Comparison of ENCODE assay signal across 1 fruit fly cellular context in the genomic region with DNA sequence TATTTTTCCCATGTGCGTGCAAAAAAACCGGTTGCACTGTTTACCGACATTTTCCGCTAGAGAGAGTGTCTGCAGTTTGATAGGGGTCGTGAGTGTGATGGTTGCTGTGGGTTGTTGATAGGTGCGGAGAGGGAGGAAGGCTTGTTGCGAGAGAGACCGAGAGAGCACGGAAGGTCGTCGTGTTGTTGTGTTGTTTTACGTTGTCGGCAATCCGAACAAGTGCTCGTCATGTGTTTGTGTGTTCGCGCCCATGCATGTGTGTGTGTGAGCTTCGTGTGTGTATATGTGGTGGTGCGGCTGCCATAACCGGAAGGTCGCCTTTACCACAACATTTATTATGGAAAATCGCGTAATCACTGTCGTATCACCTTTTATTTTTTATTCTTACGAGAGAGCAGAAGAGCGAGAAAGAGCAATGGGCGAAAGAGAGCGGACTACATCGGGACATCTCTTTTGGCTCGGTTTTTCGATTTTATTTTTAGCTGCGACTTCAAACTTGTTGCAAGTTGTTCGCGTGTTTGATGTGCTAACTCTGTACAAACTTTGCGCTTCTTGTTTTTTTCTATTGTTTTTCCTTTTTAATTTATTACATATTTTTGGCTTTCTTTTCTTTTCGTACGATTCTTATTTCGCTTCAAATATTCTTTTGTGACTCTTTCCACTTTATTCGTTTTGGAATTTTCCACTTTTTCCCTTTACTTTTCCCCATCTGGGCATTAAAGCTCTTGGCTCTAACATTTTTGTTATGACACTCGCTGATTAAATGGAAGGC.
TF ChIP-seq lines count a peak whose summit lies in the region.

No protein-coding gene starts in this region.

TF ChIP-seq in whole organism, embryonic, 481 proteins besides CTCF, POLR2A, EP300 and RAD21 (continued from another document):
- no peak for TF ChIP-seq ro (GFP tag; IDR thresholded peaks at IDR 0.05; lab: Robert Waterston, UW)
- peak; percentile 50 for TF ChIP-seq HmgZ (tag; optimal IDR thresholded peaks at IDR 0.05; lab: Kevin White, UChicago)
- TF ChIP-seq Scr (GFP tag; IDR thresholded peaks at IDR 0.05; lab: Robert Waterston, UW; ENCODE audit: partially characterized antibody): peak; percentile 18; the same call in 1 of the 2 replicates
- TF ChIP-seq Bgb (GFP tag; IDR thresholded peaks at IDR 0.05; lab: Robert Waterston, UW; ENCODE audit: partially characterized antibody): peak; percentile 25; the same call in 1 of the 2 replicates
- no peak for TF ChIP-seq Abd-B (GFP tag; optimal IDR thresholded peaks at IDR 0.05; lab: Kevin White, UChicago)
- TF ChIP-seq CG9215 (GFP tag; IDR thresholded peaks at IDR 0.05; lab: Robert Waterston, UW): no peak
- no peak for TF ChIP-seq ssp (GFP tag; IDR thresholded peaks at IDR 0.05; lab: Robert Waterston, UW)
- TF ChIP-seq chm (GFP tag; IDR thresholded peaks at IDR 0.05; lab: Robert Waterston, UW): peak; percentile 18; the same call in 1 of the 2 replicates
- 0 out of 3 replicates have a peak, but pooled peaks have one; percentile 27 for TF ChIP-seq CG6175 (GFP tag; IDR thresholded peaks at IDR 0.05; lab: Robert Waterston, UW)
- no peak; the same call in 1 of the 2 replicates for TF ChIP-seq amos (GFP tag; IDR thresholded peaks at IDR 0.05; lab: Robert Waterston, UW; ENCODE audit: partially characterized antibody)
- TF ChIP-seq yki (optimal IDR thresholded peaks at IDR 0.05; lab: Kevin White, UChicago): peak; percentile 58
- TF ChIP-seq hbn (GFP tag; IDR thresholded peaks at IDR 0.05; lab: Robert Waterston, UW; ENCODE audit: partially characterized antibody): no peak
- TF ChIP-seq rib (GFP tag; IDR thresholded peaks at IDR 0.05; lab: Robert Waterston, UW): peak; percentile 93
- TF ChIP-seq CG11247 (GFP tag; IDR thresholded peaks at IDR 0.05; lab: Robert Waterston, UW): no peak
- TF ChIP-seq sqz (GFP tag; optimal IDR thresholded peaks at IDR 0.05; lab: Kevin White, UChicago): no peak
- peak; percentile 21 for TF ChIP-seq CG12071 (GFP tag; optimal IDR thresholded peaks at IDR 0.05; lab: Kevin White, UChicago)
- TF ChIP-seq CG10321 (GFP tag; IDR thresholded peaks at IDR 0.05; lab: Robert Waterston, UW): no peak
- TF ChIP-seq psq (GFP tag; optimal IDR thresholded peaks at IDR 0.05; lab: Kevin White, UChicago): no peak
- peak; percentile 90 for TF ChIP-seq CG12769 (tag; optimal IDR thresholded peaks at IDR 0.05; lab: Kevin White, UChicago)
- TF ChIP-seq CG13775 (GFP tag; optimal IDR thresholded peaks at IDR 0.05; lab: Kevin White, UChicago): no peak
- TF ChIP-seq mam (GFP tag; optimal IDR thresholded peaks at IDR 0.05; lab: Kevin White, UChicago): no peak
- TF ChIP-seq zf30C (GFP tag; optimal IDR thresholded peaks at IDR 0.05; lab: Kevin White, UChicago): no peak
- TF ChIP-seq Mrtf (GFP tag; IDR thresholded peaks at IDR 0.05; lab: Robert Waterston, UW): no peak
- peak; percentile 82 for TF ChIP-seq CG4360 (GFP tag; IDR thresholded peaks at IDR 0.05; lab: Robert Waterston, UW)
- peak; percentile 81 for TF ChIP-seq Adf1 (GFP tag; IDR thresholded peaks at IDR 0.05; lab: Robert Waterston, UW)
- no peak for TF ChIP-seq gem (tag; optimal IDR thresholded peaks at IDR 0.05; lab: Kevin White, UChicago)
- TF ChIP-seq CG31224 (GFP tag; IDR thresholded peaks at IDR 0.05; lab: Robert Waterston, UW): peak; percentile 8; the same call in 1 of the 2 replicates
- TF ChIP-seq Side (GFP tag; optimal IDR thresholded peaks at IDR 0.05; lab: Kevin White, UChicago): peak; percentile 49
- TF ChIP-seq fd96Cb (tag; optimal IDR thresholded peaks at IDR 0.05; lab: Kevin White, UChicago): no peak
- peak; percentile 47 for TF ChIP-seq CG12744 (GFP tag; optimal IDR thresholded peaks at IDR 0.05; lab: Kevin White, UChicago)
- TF ChIP-seq ind (GFP tag; optimal IDR thresholded peaks at IDR 0.05; lab: Kevin White, UChicago): no peak
- TF ChIP-seq mirr (GFP tag; optimal IDR thresholded peaks at IDR 0.05; lab: Kevin White, UChicago): peak; percentile 100
- TF ChIP-seq pan (optimal IDR thresholded peaks at IDR 0.05; lab: Kevin White, UChicago): no peak
- TF ChIP-seq pan (GFP tag; optimal IDR thresholded peaks at IDR 0.05 in 1 of 2, IDR thresholded peaks at IDR 0.05 in 1 of 2): no peak
- TF ChIP-seq ci (GFP tag; IDR thresholded peaks at IDR 0.05; lab: Robert Waterston, UW): peak; percentile 40; the same call in 1 of the 3 replicates
- TF ChIP-seq CG13624 (GFP tag; optimal IDR thresholded peaks at IDR 0.05; lab: Kevin White, UChicago): no peak
- peak; percentile 50 for TF ChIP-seq gro (GFP tag; optimal IDR thresholded peaks at IDR 0.05; lab: Kevin White, UChicago)
- no peak for TF ChIP-seq wdn (GFP tag; IDR thresholded peaks at IDR 0.05; lab: Robert Waterston, UW)
- TF ChIP-seq CG2199 (GFP tag; IDR thresholded peaks at IDR 0.05; lab: Robert Waterston, UW): no peak
- TF ChIP-seq CG32767 (GFP tag; IDR thresholded peaks at IDR 0.05; lab: Robert Waterston, UW): no peak
- no peak for TF ChIP-seq lilli (GFP tag; optimal IDR thresholded peaks at IDR 0.05; lab: Kevin White, UChicago)
- no peak for TF ChIP-seq CG11085 (GFP tag; IDR thresholded peaks at IDR 0.05; lab: Robert Waterston, UW)
- TF ChIP-seq CG13287 (GFP tag; IDR thresholded peaks at IDR 0.05; lab: Robert Waterston, UW; ENCODE audit: partially characterized antibody): no peak
- TF ChIP-seq CG9609 (GFP tag; optimal IDR thresholded peaks at IDR 0.05; lab: Kevin White, UChicago): no peak
- no peak for TF ChIP-seq CG4404 (GFP tag; IDR thresholded peaks at IDR 0.05; lab: Robert Waterston, UW)
- no peak for TF ChIP-seq Mad (GFP tag; optimal IDR thresholded peaks at IDR 0.05; lab: Kevin White, UChicago)
- TF ChIP-seq CG17612 (GFP tag; IDR thresholded peaks at IDR 0.05; lab: Robert Waterston, UW): no peak
- no peak for TF ChIP-seq zen (tag; optimal IDR thresholded peaks at IDR 0.05; lab: Kevin White, UChicago)
- TF ChIP-seq HmgD (GFP tag; optimal IDR thresholded peaks at IDR 0.05; lab: Kevin White, UChicago): peak; percentile 59
- peak; percentile 9 for TF ChIP-seq CG1832 (GFP tag; optimal IDR thresholded peaks at IDR 0.05; lab: Kevin White, UChicago)
- no peak for TF ChIP-seq CG17186 (GFP tag; optimal IDR thresholded peaks at IDR 0.05; lab: Kevin White, UChicago)
- peak; percentile 73 for TF ChIP-seq CG4282 (GFP tag; optimal IDR thresholded peaks at IDR 0.05; lab: Kevin White, UChicago)
- no peak for TF ChIP-seq danr (GFP tag; IDR thresholded peaks at IDR 0.05; lab: Robert Waterston, UW)
- no peak for TF ChIP-seq her (GFP tag; optimal IDR thresholded peaks at IDR 0.05; lab: Kevin White, UChicago)
- no peak for TF ChIP-seq Atf3 (GFP tag; optimal IDR thresholded peaks at IDR 0.05; lab: Kevin White, UChicago)
- peak; percentile 81 for TF ChIP-seq aop (GFP tag; IDR thresholded peaks at IDR 0.05; lab: Robert Waterston, UW)
- no peak for TF ChIP-seq bigmax (GFP tag; optimal IDR thresholded peaks at IDR 0.05; lab: Kevin White, UChicago)
- TF ChIP-seq D19A (tag; optimal IDR thresholded peaks at IDR 0.05; lab: Kevin White, UChicago): no peak
